Worm (Caenorhabditis elegans): ENCODE measurements around the gene ced-5.
A peak's percentile ranks its signal among the peaks of the same experiment; 100 is the strongest.

ced-5 gene

DNA sequence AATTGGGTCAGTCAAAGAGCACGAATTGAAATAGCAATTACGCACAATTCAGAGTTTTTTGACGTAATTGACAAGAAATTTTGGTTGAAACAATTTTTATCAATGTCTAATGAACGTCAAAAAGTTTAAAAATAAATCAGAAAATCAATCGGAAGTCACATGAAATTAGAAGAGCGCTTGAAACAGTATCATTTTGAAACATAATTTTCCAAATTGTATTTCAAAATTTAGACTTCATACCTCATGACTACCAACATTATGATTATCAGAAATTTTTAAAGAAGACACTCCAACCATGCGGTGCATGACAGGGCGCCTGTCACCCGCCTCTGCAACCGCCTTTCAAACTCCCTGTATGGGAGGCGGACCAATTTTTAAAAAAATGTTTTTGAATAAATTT is 29.4 kb downstream of the ced-5 start (continued):
- TF ChIP-seq spr-3 (GFP tag; optimal IDR thresholded peaks at IDR 0.05) (no peak), duxl-1 (tag; optimal IDR thresholded peaks at IDR 0.05; ENCODE audit: poor library complexity) (no peak), pqm-1 (tag; optimal IDR thresholded peaks at IDR 0.05) (peak; percentile 3), Y5F2A.4 (GFP tag; optimal IDR thresholded peaks at IDR 0.05) (no peak), pha-4 (GFP tag; IDR thresholded peaks at IDR 0.05) (no peak), pha-4 (tag; optimal IDR thresholded peaks at IDR 0.05) (no peak), T26A8.4 (GFP tag; IDR thresholded peaks at IDR 0.05) (no peak), hlh-11 (tag; optimal IDR thresholded peaks at IDR 0.05) (peak; percentile 54), nhr-48 (tag; optimal IDR thresholded peaks at IDR 0.05) (no peak), lir-3 (tag; optimal IDR thresholded peaks at IDR 0.05) (no peak), ZK337.2 (GFP tag; IDR thresholded peaks at IDR 0.05) (no peak), hlh-30 (tag; optimal IDR thresholded peaks at IDR 0.05; ENCODE audit: insufficient read depth) (peak; percentile 60), snpc-4 (tag; optimal IDR thresholded peaks at IDR 0.05) (no peak), php-3 (GFP tag; IDR thresholded peaks at IDR 0.05) (no peak), F44E2.7 (GFP tag; IDR thresholded peaks at IDR 0.05) (no peak), dpl-1 (GFP tag; optimal IDR thresholded peaks at IDR 0.05) (no peak)

DNA sequence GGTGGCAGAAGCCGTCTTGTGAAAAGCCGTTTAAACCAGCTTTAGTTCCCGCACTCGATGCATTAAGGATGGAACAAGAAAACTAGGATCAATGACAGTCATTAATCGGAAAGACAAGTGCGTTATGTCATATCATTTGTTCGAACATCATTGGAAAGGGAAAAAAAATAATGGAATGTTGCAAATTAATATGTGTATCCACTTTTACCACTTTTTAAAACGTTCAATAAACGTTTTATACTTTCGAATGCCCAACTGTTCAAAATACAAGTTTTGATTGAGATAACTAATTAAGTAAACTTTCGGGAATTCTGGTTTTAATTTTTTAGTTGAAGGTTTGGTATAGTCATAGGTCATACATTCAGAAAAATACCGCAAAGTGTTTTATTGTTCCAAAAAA is 31.2 kb downstream of the ced-5 start, which contains the start of gene C02F4.4:
TSS of gene C02F4.4 (minus strand) at position 101 of the 400 bp plus-strand sequence.
- TF ChIP-seq Y105C5A.15 (GFP tag; IDR thresholded peaks at IDR 0.05) = no peak
- TF ChIP-seq dmd-8 (GFP tag; IDR thresholded peaks at IDR 0.05) = no peak
- TF ChIP-seq cey-2 (tag; optimal IDR thresholded peaks at IDR 0.05; ENCODE audit: borderline replicate concordance, insufficient read depth) = no peak
- no peak for TF ChIP-seq zfp-3 (GFP tag; conservative IDR thresholded peaks at IDR 0.05)
- no peak for TF ChIP-seq egl-27 (tag; optimal IDR thresholded peaks at IDR 0.05)
- no peak for TF ChIP-seq dmd-9 (GFP tag; IDR thresholded peaks at IDR 0.05)
- no peak for TF ChIP-seq aha-1 (tag)
- no peak for TF ChIP-seq zfp-2 (tag; optimal IDR thresholded peaks at IDR 0.05)
- no peak for TF ChIP-seq mxl-2 (GFP tag; conservative IDR thresholded peaks at IDR 0.05)
- TF ChIP-seq nhr-77 (tag; optimal IDR thresholded peaks at IDR 0.05) = no peak
- TF ChIP-seq ZK546.5 (tag; optimal IDR thresholded peaks at IDR 0.05) = no peak

DNA sequence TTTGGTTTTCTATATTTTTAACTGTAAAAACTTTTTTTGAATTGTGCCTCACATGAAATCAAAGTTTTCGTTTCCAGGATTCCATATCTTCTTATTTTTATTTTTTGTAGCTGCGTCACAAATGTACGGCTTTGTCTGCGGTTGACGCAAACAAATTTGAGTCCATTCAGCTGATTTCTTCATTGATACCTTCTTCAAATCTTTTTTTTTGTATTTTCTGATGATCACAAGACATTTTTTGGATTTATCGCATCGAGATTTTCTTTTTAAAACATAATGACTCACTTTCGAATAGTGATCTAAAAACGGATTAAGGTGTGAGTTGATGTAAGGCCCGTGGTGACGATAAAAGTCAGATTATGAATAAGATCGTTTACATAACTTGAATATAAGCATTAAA is 34.7 kb downstream of the ced-5 start:
- TF ChIP-seq cey-2 (tag; optimal IDR thresholded peaks at IDR 0.05; ENCODE audit: borderline replicate concordance, insufficient read depth) = no peak
- TF ChIP-seq nhr-41 (GFP tag; IDR thresholded peaks at IDR 0.05) = no peak
- no peak for TF ChIP-seq zfp-3 (GFP tag; conservative IDR thresholded peaks at IDR 0.05)
- TF ChIP-seq mes-2 (tag; optimal IDR thresholded peaks at IDR 0.05; ENCODE audit: poor library complexity, severe bottlenecking) = no peak
- no peak for TF ChIP-seq unc-130 (GFP tag; optimal IDR thresholded peaks at IDR 0.05)
- TF ChIP-seq madf-5 (GFP tag; IDR thresholded peaks at IDR 0.05) = no peak
- TF ChIP-seq egl-27 (tag; optimal IDR thresholded peaks at IDR 0.05) = no peak
- no peak for TF ChIP-seq daf-12 (tag; optimal IDR thresholded peaks at IDR 0.05)
- no peak for TF ChIP-seq zag-1 (tag; optimal IDR thresholded peaks at IDR 0.05)
- no peak for TF ChIP-seq T20F7.1 (GFP tag; optimal IDR thresholded peaks at IDR 0.05)
- no peak for TF ChIP-seq ztf-11 (tag; optimal IDR thresholded peaks at IDR 0.05)
- no peak for TF ChIP-seq nhr-10 (tag; optimal IDR thresholded peaks at IDR 0.05)
- TF ChIP-seq zfp-2 (tag; optimal IDR thresholded peaks at IDR 0.05) = no peak
- no peak for TF ChIP-seq tag-97 (GFP tag; IDR thresholded peaks at IDR 0.05)

DNA sequence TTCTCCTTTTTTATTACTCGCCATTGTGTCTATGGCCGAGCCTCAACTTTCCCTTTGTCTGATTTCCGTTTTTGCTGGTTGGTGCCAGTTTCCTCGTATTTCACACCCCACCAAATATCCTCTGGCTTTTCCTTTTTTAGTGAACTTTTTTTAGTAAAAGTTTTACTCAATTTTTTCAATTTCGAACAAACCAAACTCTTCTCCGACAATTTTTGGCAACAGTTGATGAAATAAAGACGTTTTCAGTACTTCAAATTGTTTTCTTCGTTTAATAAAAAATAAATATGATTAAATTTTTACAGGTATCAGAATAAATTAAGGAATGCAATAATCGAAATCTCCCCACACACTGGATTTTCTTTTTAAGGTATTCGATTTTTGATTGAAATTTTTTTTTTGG is 37.2 kb downstream of the ced-5 start, which contains the start of gene cal-4:
TSS of gene cal-4 (plus strand) at position 301 of the 400 bp plus-strand sequence.
- peak; percentile 57 for TF ChIP-seq aha-1 (tag)
- no peak for TF ChIP-seq dve-1 (tag; optimal IDR thresholded peaks at IDR 0.05; ENCODE audit: insufficient read depth)

Measured in whole organism, L4 larva.